Fruit fly (Drosophila melanogaster): ENCODE results near the gene Tsp5D.

dm6 chrX:6030010-6030409 is 44.6 kb downstream of the Tsp5D start:
- TF ChIP-seq Abd-B (GFP tag; optimal IDR thresholded peaks at IDR 0.05) (no peak), dl (GFP tag; optimal IDR thresholded peaks at IDR 0.05; ENCODE audit: insufficient read depth in 1 of 2, partially characterized antibody in 2 of 2) (no peak)

All from whole organism, wandering third instar larva.